Worm (Caenorhabditis elegans) whole organism, L3 larva: ENCODE data around the gene cyd-1.

Experiments used
- ZK546.5 ChIP-seq: sonication (generic microtip); optimal IDR thresholded peaks from 2 replicates; lab custom pipeline; 2017; ENCODE audit warnings: missing biosample characterization, missing genetic modification characterization
- aly-2 ChIP-seq: fragments of 150-350 bp; optimal IDR thresholded peaks from 2 replicates; lab custom pipeline; 2014; ENCODE audit warnings: missing biosample characterization, missing genetic modification characterization
- ama-1 ChIP-seq: fragments of 150-350 bp; optimal IDR thresholded peaks from 2 replicates; lab custom pipeline; 2018
- ceh-16 ChIP-seq: sonication (generic microtip); optimal IDR thresholded peaks from 2 replicates; lab custom pipeline; 2017; ENCODE audit warnings: missing biosample characterization, missing genetic modification characterization
- ceh-28 ChIP-seq: fragments of 150-350 bp; optimal IDR thresholded peaks from 2 replicates; lab custom pipeline; 2014; ENCODE audit warnings: missing biosample characterization, missing genetic modification reagents, missing genetic modification characterization
- ceh-82 ChIP-seq: fragments of 150-350 bp; optimal IDR thresholded peaks from 2 replicates; lab custom pipeline; 2014; ENCODE audit warnings: missing biosample characterization, missing genetic modification characterization
- daf-12 ChIP-seq: fragments of 150-350 bp; optimal IDR thresholded peaks from 2 replicates; lab custom pipeline; 2014; ENCODE audit warnings: missing biosample characterization, missing genetic modification reagents, missing genetic modification characterization
- egl-27 ChIP-seq: sonication (generic microtip); optimal IDR thresholded peaks from 4 replicates; lab custom pipeline; 2017; ENCODE audit warnings: missing biosample characterization, missing genetic modification reagents, missing genetic modification characterization
- elt-2 ChIP-seq: sonication (generic microtip); optimal IDR thresholded peaks from 2 replicates; lab custom pipeline; 2016; ENCODE audit warnings: missing genetic modification reagents, mild to moderate bottlenecking, missing genetic modification characterization, missing compliant biosample characterization
- eor-1 ChIP-seq, 2 experiments: fragments of 150-350 bp; optimal IDR thresholded peaks; 2 replicates each; lab custom pipeline; 2014 to 2018; ENCODE audit warnings: missing biosample characterization in 2 of 2, missing genetic modification characterization in 2 of 2
- fkh-2 ChIP-seq: fragments of 150-350 bp; optimal IDR thresholded peaks from 2 replicates; lab custom pipeline; 2014; ENCODE audit warnings: missing biosample characterization, missing genetic modification reagents, missing genetic modification characterization
- hmg-11 ChIP-seq: sonication (generic microtip); optimal IDR thresholded peaks from 2 replicates; lab custom pipeline; 2016; ENCODE audit warnings: missing genetic modification characterization, missing compliant biosample characterization
- jun-1 ChIP-seq: fragments of 150-350 bp; optimal IDR thresholded peaks from 2 replicates; lab custom pipeline; 2014; ENCODE audit warnings: missing biosample characterization, missing genetic modification reagents, missing genetic modification characterization
- lin-15B ChIP-seq: fragments of 150-350 bp; optimal IDR thresholded peaks from 2 replicates; lab custom pipeline; 2014; ENCODE audit warnings: missing biosample characterization, missing genetic modification characterization
- lin-39 ChIP-seq: fragments of 150-350 bp; optimal IDR thresholded peaks from 2 replicates; lab custom pipeline; 2018; ENCODE audit warnings: missing biosample characterization, missing genetic modification reagents, missing genetic modification characterization
- lsy-12 ChIP-seq: sonication (generic microtip); optimal IDR thresholded peaks from 2 replicates; lab custom pipeline; 2016; ENCODE audit warnings: mild to moderate bottlenecking, missing genetic modification characterization, missing compliant biosample characterization
- mdl-1 ChIP-seq: fragments of 150-350 bp; optimal IDR thresholded peaks from 2 replicates; lab custom pipeline; 2014; ENCODE audit warnings: missing biosample characterization, missing genetic modification characterization
- mml-1 ChIP-seq: fragments of 150-350 bp; sonication (generic microtip); optimal IDR thresholded peaks from 3 replicates; lab custom pipeline; 2014; ENCODE audit warnings: missing biosample characterization, missing genetic modification characterization
- nfya-1 ChIP-seq: sonication (generic microtip); optimal IDR thresholded peaks from 2 replicates; lab custom pipeline; 2017; ENCODE audit warnings: missing genetic modification characterization, mild to moderate bottlenecking, missing compliant biosample characterization, antibody characterized with exemption, moderate library complexity; ENCODE audit not compliant: insufficient read depth
- nhr-11 ChIP-seq: fragments of 150-350 bp; optimal IDR thresholded peaks from 2 replicates; lab custom pipeline; 2014; ENCODE audit warnings: missing biosample characterization, missing genetic modification characterization
- nhr-23 ChIP-seq: fragments of 150-350 bp; optimal IDR thresholded peaks from 2 replicates; lab custom pipeline; 2014; ENCODE audit warnings: missing biosample characterization, missing genetic modification reagents, missing genetic modification characterization
- nhr-237 ChIP-seq: fragments of 150-350 bp; optimal IDR thresholded peaks from 2 replicates; lab custom pipeline; 2014; ENCODE audit warnings: missing biosample characterization, missing genetic modification characterization
- nhr-25 ChIP-seq: sonication (generic microtip); optimal IDR thresholded peaks from 2 replicates; lab custom pipeline; 2017; ENCODE audit warnings: missing biosample characterization, missing genetic modification characterization
- nhr-43 ChIP-seq: sonication (generic microtip); optimal IDR thresholded peaks from 2 replicates; lab custom pipeline; 2016; ENCODE audit warnings: mild to moderate bottlenecking, missing genetic modification characterization, missing compliant biosample characterization; ENCODE audit not compliant: poor library complexity, severe bottlenecking
- nhr-67 ChIP-seq: fragments of 150-350 bp; optimal IDR thresholded peaks from 2 replicates; lab custom pipeline; 2014; ENCODE audit warnings: missing biosample characterization, missing genetic modification characterization
- nhr-77 ChIP-seq: fragments of 150-350 bp; optimal IDR thresholded peaks from 2 replicates; lab custom pipeline; 2014; ENCODE audit warnings: missing biosample characterization, missing genetic modification characterization
- pha-4 ChIP-seq: fragments of 150-350 bp; optimal IDR thresholded peaks from 2 replicates; lab custom pipeline; 2014; ENCODE audit warnings: missing biosample characterization, missing genetic modification reagents, missing genetic modification characterization
- pqm-1 ChIP-seq: fragments of 150-350 bp; optimal IDR thresholded peaks from 2 replicates; lab custom pipeline; 2017; ENCODE audit warnings: missing biosample characterization, missing genetic modification characterization, inconsistent platforms
- sea-2 ChIP-seq: fragments of 150-350 bp; sonication (generic microtip); optimal IDR thresholded peaks from 4 replicates; lab custom pipeline; 2014; ENCODE audit warnings: missing biosample characterization, missing genetic modification reagents, missing genetic modification characterization
- snpc-4 ChIP-seq: fragments of 150-350 bp; optimal IDR thresholded peaks from 2 replicates; lab custom pipeline; 2014; ENCODE audit warnings: missing biosample characterization, missing genetic modification characterization
- tbx-2 ChIP-seq: sonication (generic microtip); optimal IDR thresholded peaks from 2 replicates; lab custom pipeline; 2016; ENCODE audit warnings: mild to moderate bottlenecking, missing genetic modification characterization, missing compliant biosample characterization
- unc-39 ChIP-seq: sonication (generic microtip); optimal IDR thresholded peaks from 4 replicates; lab custom pipeline; 2017; ENCODE audit warnings: missing biosample characterization, missing genetic modification characterization

Gene cyd-1

DNA sequence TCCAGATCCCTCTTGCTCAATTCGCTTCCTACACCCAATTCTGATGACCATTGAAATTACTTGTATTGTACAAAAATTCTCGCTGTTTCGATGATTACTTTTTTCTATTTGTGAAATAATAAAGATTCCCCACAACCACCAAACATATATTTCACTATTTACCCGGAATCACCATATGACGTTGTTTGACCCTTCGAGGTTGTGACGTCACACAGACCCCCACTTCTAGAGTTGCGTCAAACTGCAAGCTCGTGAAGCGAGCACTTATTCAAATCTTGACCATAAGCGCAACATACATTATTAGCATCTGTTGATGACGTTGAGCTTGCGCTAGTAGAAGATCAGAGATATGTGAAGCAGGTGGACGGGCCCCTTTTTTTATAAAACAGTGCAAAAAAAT is 12.6 kb downstream of the cyd-1 start:
- TF ChIP-seq lin-39 (tag; lab: Kevin White, UChicago) (no peak), nhr-237 (no peak), ZK546.5 (tag; lab: Kevin White, UChicago) (no peak), lin-15B (tag; lab: Kevin White, UChicago) (no peak), mdl-1 (tag; lab: Kevin White, UChicago) (no peak), pha-4 (tag; lab: Kevin White, UChicago) (no peak), ama-1 (lab: Kevin White, UChicago) (no peak), nhr-11 (no peak), eor-1 (tag; optimal IDR thresholded peaks at IDR 0.05; lab: Kevin White, UChicago) (no peak), ceh-16 (tag; lab: Kevin White, UChicago) (no peak), lsy-12 (tag; lab: Kevin White, UChicago) (no peak), pqm-1 (tag; lab: Kevin White, UChicago) (no peak)

DNA sequence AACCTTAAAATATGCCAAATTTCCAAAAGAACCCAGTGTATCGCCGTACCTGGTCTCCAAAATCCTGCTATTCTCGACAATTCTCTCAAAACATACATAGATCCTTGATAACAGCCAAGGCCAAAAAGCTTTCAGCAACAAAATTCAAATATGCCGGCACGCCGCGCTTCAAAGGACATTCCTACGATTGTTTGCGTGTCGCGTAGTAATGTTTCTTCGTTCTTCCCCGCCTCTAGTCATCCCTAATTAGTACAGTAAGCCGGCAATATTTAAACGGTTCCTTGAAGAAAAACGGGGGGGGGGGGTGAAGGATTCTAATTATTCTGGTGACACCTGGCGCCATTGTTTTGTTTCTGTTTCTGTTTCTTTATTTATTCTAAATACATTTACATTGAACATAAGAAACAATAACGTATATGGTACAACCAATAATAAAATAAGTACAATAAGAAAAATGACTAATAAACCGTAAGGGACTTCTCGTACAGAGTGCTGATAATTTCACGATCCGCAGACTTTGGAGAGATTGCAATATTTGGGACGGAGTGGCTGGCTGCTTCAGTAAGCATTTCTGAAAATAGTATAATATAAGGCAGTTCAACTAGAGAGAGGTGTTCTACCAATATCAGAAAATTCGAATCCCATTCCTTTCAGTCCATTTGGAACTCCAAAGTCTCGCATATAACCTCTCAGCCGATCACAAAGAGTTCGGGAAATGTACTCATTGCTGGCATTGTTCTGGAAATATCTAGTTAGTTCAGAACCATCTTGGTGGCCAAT is 13.8 kb downstream of the cyd-1 start:
- TF ChIP-seq hmg-11 (tag; lab: Kevin White, UChicago) (no peak), elt-2 (peak; percentile 25), ama-1 (lab: Kevin White, UChicago) (peak; percentile 85), nhr-43 (tag; lab: Kevin White, UChicago) (peak; percentile 39), ceh-28 (tag; lab: Kevin White, UChicago) (no peak)

DNA sequence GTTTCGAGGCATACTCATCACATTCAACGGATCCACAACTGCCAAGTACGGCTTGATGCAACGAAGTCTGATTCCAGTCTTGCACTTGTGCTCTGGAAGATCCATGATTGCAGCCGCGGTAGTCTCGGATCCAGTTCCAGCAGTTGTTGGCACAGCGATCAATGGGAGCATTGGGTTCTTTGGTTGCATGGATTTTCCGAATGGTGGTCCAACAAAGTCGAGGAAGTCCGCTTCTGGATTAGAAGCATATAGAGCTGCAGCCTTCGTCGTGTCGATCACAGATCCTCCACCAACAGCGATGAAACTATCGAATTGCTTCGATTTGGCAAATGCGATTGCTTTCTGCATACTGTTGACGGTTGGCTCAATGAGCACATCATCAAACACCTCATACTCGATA is 14.9 kb downstream of the cyd-1 start:
- TF ChIP-seq sea-2 (no peak), mml-1 (tag; lab: Kevin White, UChicago) (no peak), ama-1 (lab: Kevin White, UChicago) (peak; percentile 61), daf-12 (no peak), nhr-67 (tag; lab: Kevin White, UChicago) (no peak), mdl-1 (tag; lab: Kevin White, UChicago) (no peak), snpc-4 (tag; lab: Kevin White, UChicago) (no peak), egl-27 (no peak), pqm-1 (tag; lab: Kevin White, UChicago) (no peak)
- TF ChIP-seq, all 47 proteins: peak for 1

DNA sequence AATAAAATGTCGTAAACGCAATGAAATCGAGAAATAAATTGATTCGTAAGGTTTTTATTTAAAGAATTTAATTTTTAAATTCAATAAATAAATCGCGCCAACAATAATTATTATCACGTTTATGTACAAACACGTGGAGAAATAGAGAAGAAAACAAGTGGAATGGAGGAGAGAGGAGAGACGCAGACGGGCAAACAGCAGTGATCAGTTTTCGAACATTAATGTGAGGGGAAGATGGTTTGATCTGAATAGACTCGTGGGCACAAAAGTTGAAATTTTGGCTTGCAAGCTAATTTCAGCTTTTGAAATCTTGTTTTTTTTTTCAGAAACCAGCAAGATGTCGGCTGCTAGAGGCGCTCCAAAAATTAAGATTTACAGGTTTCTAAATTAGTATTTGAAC is 15.9 kb downstream of the cyd-1 start, which contains the start of gene hphd-1:
Gene hphd-1, minus strand, starts transcription at position 323 of the 400 bp plus-strand sequence.
- TF ChIP-seq daf-12 (no peak), pqm-1 (tag; lab: Kevin White, UChicago) (peak; percentile 86), elt-2 (peak; percentile 63), snpc-4 (tag; lab: Kevin White, UChicago) (peak; percentile 25), nhr-23 (tag; lab: Kevin White, UChicago) (peak; percentile 26), pha-4 (tag; lab: Kevin White, UChicago) (peak; percentile 93), nfya-1 (tag; lab: Kevin White, UChicago) (peak; percentile 41), nhr-43 (tag; lab: Kevin White, UChicago) (peak; percentile 84), mdl-1 (tag; lab: Kevin White, UChicago) (peak; percentile 55), jun-1 (no peak), nhr-77 (no peak), fkh-2 (tag; lab: Kevin White, UChicago) (no peak)

DNA sequence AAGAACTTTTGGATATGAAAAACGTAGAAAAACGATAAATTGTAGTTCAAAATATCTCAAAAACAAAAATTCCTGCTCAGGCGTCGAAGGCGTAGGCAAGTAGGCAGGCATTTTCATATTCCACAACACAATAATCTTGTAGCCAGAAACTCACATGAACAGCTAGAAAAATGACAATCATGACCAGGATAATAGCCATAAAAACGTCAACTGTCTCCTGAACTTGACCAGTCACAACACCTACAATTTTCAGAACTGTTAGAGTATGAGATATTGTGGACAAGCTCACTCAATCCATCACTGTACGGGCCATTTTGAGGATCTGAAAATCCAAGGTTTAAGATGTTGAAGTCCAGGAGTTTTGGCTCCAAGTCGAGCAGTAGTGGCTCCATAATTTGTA is 17.0 kb downstream of the cyd-1 start, which contains the start of gene Y38F1A.7:
Gene Y38F1A.7, minus strand, starts transcription at position 392 of the 400 bp plus-strand sequence.
- TF ChIP-seq elt-2 (peak; percentile 1), ZK546.5 (tag; lab: Kevin White, UChicago) (no peak), nhr-23 (tag; lab: Kevin White, UChicago) (no peak), ceh-82 (no peak)

DNA sequence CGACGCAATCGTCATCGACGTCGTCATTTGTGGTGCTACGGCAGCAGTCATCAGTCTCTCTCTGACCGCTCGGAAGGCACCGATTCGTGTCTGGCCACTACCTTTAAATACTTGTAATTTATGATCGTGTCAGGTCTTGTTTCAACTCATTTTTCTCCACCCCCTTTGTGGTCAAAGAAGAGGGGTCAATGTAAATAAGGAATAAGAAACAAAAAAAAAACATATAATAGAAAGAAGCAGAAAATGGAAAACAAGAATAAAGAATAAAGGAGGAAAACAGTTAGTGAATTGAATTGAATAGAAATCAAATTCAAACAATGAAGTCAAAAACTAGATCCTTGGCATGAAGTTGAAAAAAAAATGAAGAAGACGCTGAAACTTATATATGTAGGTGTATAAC is 20.4 kb downstream of the cyd-1 start, which contains the start of gene Y38F1A.8:
Gene Y38F1A.8, minus strand, starts transcription at position 101 of the 400 bp plus-strand sequence.
- TF ChIP-seq ceh-28 (tag; lab: Kevin White, UChicago), result no peak
- TF ChIP-seq nhr-237, result no peak
- no peak for TF ChIP-seq snpc-4 (tag; lab: Kevin White, UChicago)
- TF ChIP-seq aly-2 (tag; lab: Kevin White, UChicago), result no peak
- TF ChIP-seq eor-1 (tag; optimal IDR thresholded peaks at IDR 0.05; lab: Kevin White, UChicago), result no peak
- no peak for TF ChIP-seq lsy-12 (tag; lab: Kevin White, UChicago)
- no peak for TF ChIP-seq egl-27
- no peak for TF ChIP-seq lin-39 (tag; lab: Kevin White, UChicago)
- no peak for TF ChIP-seq tbx-2 (tag; lab: Kevin White, UChicago)
- TF ChIP-seq mdl-1 (tag; lab: Kevin White, UChicago), result no peak
- no peak for TF ChIP-seq ceh-16 (tag; lab: Kevin White, UChicago)
- TF ChIP-seq unc-39 (tag; lab: Kevin White, UChicago), result no peak
- TF ChIP-seq nhr-25 (tag; lab: Kevin White, UChicago), result no peak
- TF ChIP-seq mml-1 (tag; lab: Kevin White, UChicago), result no peak
- no peak for TF ChIP-seq sea-2
